Worm (Caenorhabditis elegans) whole organism, young adult: ENCODE results near the gene R09B5.11.

Experiments used
- B0019.2 ChIP-seq: fragments of 200-800 bp; sonication (Bioruptor generic); conservative IDR thresholded peaks from 2 replicates; pipeline ENCODE4 v1.3.6; 2022; ENCODE audit warnings: missing genetic modification reagents, missing genetic modification characterization, missing compliant biosample characterization
- C06A6.2 ChIP-seq: fragments of 200-800 bp; sonication (Bioruptor generic); conservative IDR thresholded peaks from 2 replicates; pipeline ENCODE4 v1.3.6; 2022; ENCODE audit warnings: missing genetic modification characterization, missing compliant biosample characterization
- C17E4.6 ChIP-seq: fragments of 200-800 bp; sonication (Bioruptor generic); IDR thresholded peaks from 2 replicates; pipeline ENCODE4 v1.3.6; 2022; ENCODE audit warnings: missing genetic modification reagents, missing genetic modification characterization, missing compliant biosample characterization
- F22D6.2 ChIP-seq: sonication (generic microtip); optimal IDR thresholded peaks from 2 replicates; lab custom pipeline; 2016; ENCODE audit warnings: mild to moderate bottlenecking, missing genetic modification characterization, missing compliant biosample characterization
- F33H1.4 ChIP-seq: fragments of 200-800 bp; sonication (Bioruptor generic); IDR thresholded peaks from 2 replicates; pipeline ENCODE4 v1.3.6; 2022; ENCODE audit warnings: missing genetic modification reagents, missing genetic modification characterization, missing compliant biosample characterization
- F52B5.7 ChIP-seq: sonication (generic microtip); optimal IDR thresholded peaks from 2 replicates; lab custom pipeline; 2016; ENCODE audit warnings: mild to moderate bottlenecking, missing genetic modification characterization, missing compliant biosample characterization
- K12H6.12 ChIP-seq: fragments of 200-800 bp; sonication (Bioruptor generic); optimal IDR thresholded peaks from 2 replicates; lab custom pipeline; 2018; ENCODE audit warnings: mild to moderate bottlenecking, missing genetic modification characterization, missing compliant biosample characterization
- T07F8.4 ChIP-seq: sonication (generic microtip); optimal IDR thresholded peaks from 2 replicates; lab custom pipeline; 2016; ENCODE audit warnings: mild to moderate bottlenecking, missing genetic modification characterization, moderate library complexity, missing compliant biosample characterization
- T26A5.8 ChIP-seq: sonication (generic microtip); optimal IDR thresholded peaks from 2 replicates; lab custom pipeline; 2016; ENCODE audit warnings: missing genetic modification characterization, missing compliant biosample characterization
- Y79H2A.3 ChIP-seq: fragments of 200-800 bp; sonication (Bioruptor generic); conservative IDR thresholded peaks from 2 replicates; pipeline ENCODE4 v1.3.6; 2022; ENCODE audit warnings: missing genetic modification reagents, missing genetic modification characterization, missing compliant biosample characterization
- athp-1 ChIP-seq: sonication (generic microtip); optimal IDR thresholded peaks from 2 replicates; lab custom pipeline; 2017; ENCODE audit warnings: mild to moderate bottlenecking, missing genetic modification characterization, missing compliant biosample characterization
- ccch-3 ChIP-seq: fragments of 200-800 bp; sonication (Bioruptor generic); optimal IDR thresholded peaks from 2 replicates; lab custom pipeline; 2018; ENCODE audit warnings: mild to moderate bottlenecking, missing genetic modification characterization, missing compliant biosample characterization
- cebp-1 ChIP-seq, 2 experiments: fragments of 200-800 bp in 1 of 2; sonication (Bioruptor generic) in 1 of 2; sonication (generic microtip) in 1 of 2; IDR thresholded peaks in 1 of 2; optimal IDR thresholded peaks in 1 of 2; 2 replicates each; pipeline versions ENCODE4 v1.3.6 to Lab custom; 2017 to 2022; ENCODE audit warnings: missing compliant biosample characterization in 2 of 2, missing genetic modification characterization in 2 of 2, mild to moderate bottlenecking in 1 of 2, missing genetic modification reagents in 1 of 2, moderate library complexity in 1 of 2
- ceh-79 ChIP-seq: sonication (generic microtip); optimal IDR thresholded peaks from 2 replicates; lab custom pipeline; 2017; ENCODE audit warnings: mild to moderate bottlenecking, missing genetic modification characterization, missing compliant biosample characterization
- dox-1 ChIP-seq: fragments of 200-800 bp; sonication (Bioruptor generic); IDR thresholded peaks from 2 replicates; pipeline ENCODE4 v1.3.6; 2022; ENCODE audit warnings: missing genetic modification reagents, missing genetic modification characterization, missing compliant biosample characterization
- egl-44 ChIP-seq: fragments of 200-800 bp; sonication (Bioruptor generic); IDR thresholded peaks from 2 replicates; pipeline ENCODE4 v1.3.6; 2022; ENCODE audit warnings: missing genetic modification reagents, missing genetic modification characterization, missing compliant biosample characterization
- egrh-3 ChIP-seq: fragments of 200-800 bp; sonication (Bioruptor generic); IDR thresholded peaks from 2 replicates; pipeline ENCODE4 v1.3.6; 2022; ENCODE audit warnings: missing genetic modification reagents, missing genetic modification characterization, missing compliant biosample characterization
- ekl-4 ChIP-seq: fragments of 200-800 bp; sonication (Bioruptor generic); IDR thresholded peaks from 2 replicates; pipeline ENCODE4 v1.3.6; 2022; ENCODE audit warnings: missing genetic modification reagents, missing genetic modification characterization, missing compliant biosample characterization
- him-1 ChIP-seq: sonication (generic microtip); optimal IDR thresholded peaks from 2 replicates; lab custom pipeline; 2016; ENCODE audit warnings: missing genotype, missing genetic modification reagents, missing genetic modification characterization, missing compliant biosample characterization
- hlh-26 ChIP-seq: fragments of 200-800 bp; sonication (Bioruptor generic); conservative IDR thresholded peaks from 2 replicates; pipeline ENCODE4 v1.3.6; 2022; ENCODE audit warnings: missing genetic modification reagents, missing genetic modification characterization, missing compliant biosample characterization
- hsf-1 ChIP-seq: fragments of 200-800 bp; sonication (Bioruptor generic); IDR thresholded peaks from 2 replicates; pipeline ENCODE4 v1.3.6; 2022; ENCODE audit warnings: missing genetic modification reagents, missing genetic modification characterization, missing compliant biosample characterization
- lag-1 ChIP-seq: fragments of 200-800 bp; sonication (Bioruptor generic); IDR thresholded peaks from 2 replicates; pipeline ENCODE4 v1.3.6; 2022; ENCODE audit warnings: missing genetic modification reagents, missing genetic modification characterization, missing compliant biosample characterization
- let-607 ChIP-seq, 2 experiments: fragments of 200-800 bp in 1 of 2; sonication (Bioruptor generic) in 1 of 2; sonication (generic microtip) in 1 of 2; optimal IDR thresholded peaks; 2 replicates each; lab custom pipeline; 2016 to 2018; ENCODE audit warnings: mild to moderate bottlenecking in 2 of 2, missing compliant biosample characterization in 2 of 2, missing genetic modification characterization in 2 of 2, moderate library complexity in 2 of 2, missing genotype in 1 of 2
- lin-26 ChIP-seq: fragments of 200-800 bp; sonication (Bioruptor generic); IDR thresholded peaks from 2 replicates; pipeline ENCODE4 v1.3.6; 2022; ENCODE audit warnings: missing genetic modification reagents, missing genetic modification characterization, missing compliant biosample characterization
- madf-10 ChIP-seq: sonication (generic microtip); optimal IDR thresholded peaks from 2 replicates; lab custom pipeline; 2016; ENCODE audit warnings: mild to moderate bottlenecking, missing genetic modification characterization, missing compliant biosample characterization
- madf-6 ChIP-seq: fragments of 200-800 bp; sonication (Bioruptor generic); IDR thresholded peaks from 2 replicates; pipeline ENCODE4 v1.3.6; 2022; ENCODE audit warnings: missing genetic modification reagents, missing genetic modification characterization, missing compliant biosample characterization
- mxl-1 ChIP-seq: sonication (generic microtip); optimal IDR thresholded peaks from 2 replicates; lab custom pipeline; 2016; ENCODE audit warnings: missing genetic modification characterization, missing compliant biosample characterization
- nfya-1 ChIP-seq: sonication (generic microtip); optimal IDR thresholded peaks from 2 replicates; lab custom pipeline; 2017; ENCODE audit warnings: antibody characterized with exemption, missing compliant biosample characterization, missing genetic modification characterization, borderline replicate concordance; ENCODE audit not compliant: insufficient read depth
- nfyb-1 ChIP-seq: fragments of 200-800 bp; sonication (Bioruptor generic); IDR thresholded peaks from 2 replicates; pipeline ENCODE4 v1.3.6; 2022; ENCODE audit warnings: missing genetic modification reagents, missing genetic modification characterization, missing compliant biosample characterization
- nhr-120 ChIP-seq: fragments of 200-800 bp; sonication (Bioruptor generic); IDR thresholded peaks from 2 replicates; pipeline ENCODE4 v1.3.6; 2022; ENCODE audit warnings: missing genetic modification characterization, missing compliant biosample characterization
- nhr-27 ChIP-seq: fragments of 200-800 bp; sonication (Bioruptor generic); optimal IDR thresholded peaks from 2 replicates; lab custom pipeline; 2018; ENCODE audit warnings: mild to moderate bottlenecking, missing genetic modification characterization, moderate library complexity, missing compliant biosample characterization
- nhr-80 ChIP-seq: sonication (generic microtip); optimal IDR thresholded peaks from 2 replicates; lab custom pipeline; 2016; ENCODE audit warnings: missing genetic modification characterization, missing compliant biosample characterization
- pbrm-1 ChIP-seq: fragments of 200-800 bp; sonication (Bioruptor generic); IDR thresholded peaks from 2 replicates; pipeline ENCODE4 v1.3.6; 2022; ENCODE audit warnings: missing genetic modification reagents, missing genetic modification characterization, missing compliant biosample characterization
- rec-8 ChIP-seq, 2 experiments: sonication (generic microtip); optimal IDR thresholded peaks; 2 replicates each; lab custom pipeline; 2016; ENCODE audit warnings: mild to moderate bottlenecking in 2 of 2, missing genetic modification characterization in 2 of 2, missing genetic modification reagents in 2 of 2, missing genotype in 2 of 2, missing biosample characterization in 1 of 2, missing compliant biosample characterization in 1 of 2, moderate library complexity in 1 of 2
- repo-1 ChIP-seq: sonication (generic microtip); optimal IDR thresholded peaks from 2 replicates; lab custom pipeline; 2017; ENCODE audit warnings: mild to moderate bottlenecking, missing genetic modification characterization, missing compliant biosample characterization
- snpc-3.4 ChIP-seq: sonication (generic microtip); optimal IDR thresholded peaks from 2 replicates; lab custom pipeline; 2017; ENCODE audit warnings: missing genetic modification characterization, mild to moderate bottlenecking, missing compliant biosample characterization, antibody characterized with exemption, moderate library complexity, missing genotype, missing genetic modification reagents
- snpc-4 ChIP-seq, 5 experiments: fragments of 150-350 bp in 1 of 5; sonication (generic microtip) in 4 of 5; optimal IDR thresholded peaks; 2 replicates each; lab custom pipeline; 2014 to 2018; ENCODE audit warnings: missing genetic modification characterization in 5 of 5, missing biosample characterization in 3 of 5, antibody characterized with exemption in 2 of 5, mild to moderate bottlenecking in 2 of 5, missing compliant biosample characterization in 2 of 5, missing genotype in 2 of 5, moderate library complexity in 2 of 5, missing genetic modification reagents in 1 of 5
- unc-130 ChIP-seq: sonication (generic microtip); optimal IDR thresholded peaks from 2 replicates; lab custom pipeline; 2016; ENCODE audit warnings: missing genetic modification reagents, missing genetic modification characterization, missing compliant biosample characterization
- unc-62 ChIP-seq: fragments of 150-350 bp; optimal IDR thresholded peaks from 2 replicates; lab custom pipeline; 2014; ENCODE audit warnings: missing biosample characterization, missing genetic modification reagents, missing genetic modification characterization
- zfh-2 ChIP-seq: fragments of 200-800 bp; sonication (Bioruptor generic); conservative IDR thresholded peaks from 2 replicates; pipeline ENCODE4 v1.3.6; 2022; ENCODE audit warnings: missing genetic modification reagents, missing genetic modification characterization, missing compliant biosample characterization
- ztf-22 ChIP-seq: fragments of 200-800 bp; sonication (Bioruptor generic); optimal IDR thresholded peaks from 2 replicates; lab custom pipeline; 2018; ENCODE audit warnings: mild to moderate bottlenecking, missing genetic modification characterization, moderate library complexity, missing compliant biosample characterization
- ztf-28 ChIP-seq: fragments of 200-800 bp; sonication (Bioruptor generic); IDR thresholded peaks from 2 replicates; pipeline ENCODE4 v1.3.6; 2022; ENCODE audit warnings: missing genetic modification reagents, missing genetic modification characterization, missing compliant biosample characterization

R09B5.11 gene

DNA sequence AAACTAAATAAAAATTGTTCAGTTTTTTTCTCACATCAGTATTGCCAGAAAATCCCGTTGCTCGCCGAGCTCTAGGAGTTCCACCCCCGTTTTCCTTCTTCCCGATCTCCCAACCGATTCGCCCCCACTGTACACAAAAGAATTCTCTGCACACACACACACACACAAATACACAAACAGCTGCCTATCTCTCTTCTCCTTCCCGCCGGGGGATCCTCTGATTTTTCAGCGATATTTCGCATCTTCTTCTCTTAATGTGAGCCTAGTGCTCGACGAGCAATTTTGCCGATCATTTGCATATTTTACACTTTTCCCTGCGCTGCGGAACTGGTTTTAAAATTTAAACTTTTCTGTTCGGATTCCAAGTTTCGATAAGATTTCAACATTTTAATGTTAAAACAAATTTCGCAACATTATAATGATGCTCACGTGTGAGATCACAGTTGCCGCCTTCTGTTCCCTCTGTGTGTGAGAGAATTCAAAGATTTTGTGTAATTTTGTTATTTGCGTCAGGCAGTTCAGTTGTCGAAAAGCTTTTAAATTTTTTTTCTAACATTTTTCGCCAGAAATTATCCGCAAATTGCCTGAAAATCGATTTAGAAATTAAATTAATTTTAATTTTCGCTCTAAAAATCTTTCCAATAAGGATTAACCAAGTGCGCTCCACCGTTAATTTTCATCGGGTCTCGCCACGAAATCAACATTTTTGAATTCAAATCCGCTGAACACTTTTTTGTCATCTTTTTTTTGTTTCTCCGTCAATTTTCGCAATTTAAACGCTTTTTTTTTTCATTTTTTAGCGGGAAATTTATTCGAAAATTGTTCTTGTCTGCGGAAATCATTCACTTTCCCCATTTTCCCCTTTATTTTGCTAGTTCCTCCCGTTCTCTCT lies 32.3 kb downstream of the R09B5.11 start (continued):
- no peak for TF ChIP-seq B0019.2 (GFP tag; lab: Robert Waterston, UW)
- TF ChIP-seq let-607 (tag; optimal IDR thresholded peaks at IDR 0.05; lab: Kevin White, UChicago), result peak in 1 of 2 experiments; percentile 19
- peak; percentile 6 for TF ChIP-seq snpc-3.4 (tag; lab: Kevin White, UChicago)
- TF ChIP-seq snpc-4 (GFP tag; optimal IDR thresholded peaks at IDR 0.05; lab: Kevin White, UChicago), result peak; percentile 38
- peak in 2 of 4 experiments; percentile 31 to 52 for TF ChIP-seq snpc-4 (tag; optimal IDR thresholded peaks at IDR 0.05; lab: Kevin White, UChicago)
- TF ChIP-seq unc-62 (GFP tag; lab: Kevin White, UChicago), result no peak
- no peak for TF ChIP-seq hlh-26
- no peak for TF ChIP-seq T26A5.8 (tag; lab: Kevin White, UChicago)
- peak; percentile 95 for TF ChIP-seq F33H1.4 (GFP tag; lab: Robert Waterston, UW)
- TF ChIP-seq C17E4.6 (GFP tag; lab: Robert Waterston, UW), result no peak
- no peak for TF ChIP-seq F22D6.2 (tag; lab: Kevin White, UChicago)

DNA sequence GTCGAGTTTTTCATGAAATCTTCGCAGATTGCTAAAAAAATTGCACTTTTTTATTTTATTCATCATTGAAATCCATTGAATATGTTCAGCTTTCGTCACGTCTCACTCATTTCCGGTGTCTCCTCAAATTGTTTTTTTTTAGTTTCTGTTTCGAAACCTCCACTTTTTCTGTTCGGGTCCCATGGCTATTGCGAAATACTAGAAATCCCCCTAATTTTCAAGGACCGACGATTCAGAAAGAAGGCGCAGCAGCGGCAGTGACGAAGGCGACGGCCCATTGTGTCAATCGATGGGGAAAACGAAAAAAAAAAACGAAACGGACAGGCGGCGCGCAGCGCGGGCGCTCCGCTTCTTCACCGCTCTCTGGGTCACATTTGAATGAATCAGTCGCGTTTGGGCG lies 33.0 kb downstream of the R09B5.11 start:
- TF ChIP-seq hsf-1 (GFP tag; lab: Robert Waterston, UW) (no peak), nfyb-1 (0 out of 2 replicates have a peak, but pooled peaks have one; percentile 10), nfya-1 (tag; lab: Kevin White, UChicago) (no peak), egrh-3 (GFP tag; lab: Robert Waterston, UW) (peak; percentile 32; the same call in 1 of the 2 replicates), ztf-28 (no peak), hlh-26 (no peak), Y79H2A.3 (no peak), cebp-1 (GFP tag; IDR thresholded peaks at IDR 0.05; lab: Robert Waterston, UW) (peak; percentile 92), cebp-1 (tag; optimal IDR thresholded peaks at IDR 0.05; lab: Kevin White, UChicago) (peak; percentile 99), F52B5.7 (tag; lab: Kevin White, UChicago) (no peak), zfh-2 (GFP tag; lab: Robert Waterston, UW) (peak; percentile 86)

- TF ChIP-seq nhr-80 (tag; lab: Kevin White, UChicago) (peak; percentile 39), unc-130 (no peak), ceh-79 (no peak), him-1 (tag; lab: Kevin White, UChicago) (no peak), nhr-120 (GFP tag; lab: Robert Waterston, UW) (0 out of 2 replicates have a peak, but pooled peaks have one; percentile 7), C06A6.2 (GFP tag; lab: Robert Waterston, UW) (no peak), lin-26 (GFP tag; lab: Robert Waterston, UW) (0 out of 2 replicates have a peak, but pooled peaks have one; percentile 9), K12H6.12 (tag; lab: Kevin White, UChicago) (no peak), athp-1 (tag; lab: Kevin White, UChicago) (no peak), egl-44 (GFP tag; lab: Robert Waterston, UW) (no peak), ccch-3 (GFP tag; lab: Kevin White, UChicago) (no peak), ekl-4 (GFP tag; lab: Robert Waterston, UW) (peak; percentile 54; the same call in 1 of the 2 replicates), repo-1 (tag; lab: Kevin White, UChicago) (no peak), pbrm-1 (GFP tag; lab: Robert Waterston, UW) (no peak), nfya-1 (tag; lab: Kevin White, UChicago) (no peak), nhr-27 (tag; lab: Kevin White, UChicago) (no peak), unc-62 (GFP tag; lab: Kevin White, UChicago) (no peak), T07F8.4 (tag; lab: Kevin White, UChicago) (no peak), madf-10 (tag; lab: Kevin White, UChicago) (no peak), lag-1 (GFP tag; lab: Robert Waterston, UW) (no peak), ztf-28 (no peak), ztf-22 (no peak), F33H1.4 (GFP tag; lab: Robert Waterston, UW) (no peak), madf-6 (GFP tag; lab: Robert Waterston, UW) (no peak), mxl-1 (no peak), rec-8 (tag; optimal IDR thresholded peaks at IDR 0.05; lab: Kevin White, UChicago) (no peak), dox-1 (GFP tag; lab: Robert Waterston, UW) (peak; percentile 19; the same call in 1 of the 2 replicates)
Measured at ce11 chrV:1472569-1472968, 33.6 kb downstream of the R09B5.11 start.
